Worm (Caenorhabditis elegans) whole organism, L4 larva: ENCODE results near the gene C15H9.2.

Experiments
- ceh-44 ChIP-seq: fragments of 200-800 bp; sonication (Bioruptor generic); IDR thresholded peaks from 2 replicates; pipeline ENCODE4 v1.3.6; 2022; ENCODE audit warnings: missing genetic modification reagents, missing genetic modification characterization, missing compliant biosample characterization
- ceh-62 ChIP-seq: sonication (generic microtip); optimal IDR thresholded peaks from 2 replicates; lab custom pipeline; 2017; ENCODE audit warnings: missing biosample characterization, missing genetic modification characterization
- ceh-82 ChIP-seq: sonication (generic microtip); optimal IDR thresholded peaks from 2 replicates; lab custom pipeline; 2017; ENCODE audit warnings: missing biosample characterization, missing genetic modification characterization
- daf-12 ChIP-seq: fragments of 150-350 bp; optimal IDR thresholded peaks from 2 replicates; lab custom pipeline; 2014; ENCODE audit warnings: missing biosample characterization, missing genetic modification reagents, missing genetic modification characterization
- daf-8 ChIP-seq: fragments of 200-800 bp; sonication (Bioruptor generic); IDR thresholded peaks from 2 replicates; pipeline ENCODE4 v1.3.6; 2022; ENCODE audit warnings: missing genetic modification characterization, missing compliant biosample characterization
- egl-27 ChIP-seq: sonication (generic microtip); optimal IDR thresholded peaks from 3 replicates; lab custom pipeline; 2017; ENCODE audit warnings: missing biosample characterization, missing genetic modification reagents, missing genetic modification characterization
- fkh-10 ChIP-seq: fragments of 150-350 bp; optimal IDR thresholded peaks from 2 replicates; lab custom pipeline; 2014; ENCODE audit warnings: missing biosample characterization, missing genetic modification reagents, missing genetic modification characterization
- lin-39 ChIP-seq: fragments of 150-350 bp; optimal IDR thresholded peaks from 2 replicates; lab custom pipeline; 2014; ENCODE audit warnings: missing biosample characterization, missing genetic modification reagents, missing genetic modification characterization
- mes-2 ChIP-seq: sonication (generic microtip); optimal IDR thresholded peaks from 2 replicates; lab custom pipeline; 2016; ENCODE audit warnings: missing genotype, mild to moderate bottlenecking, missing genetic modification characterization, missing compliant biosample characterization; ENCODE audit not compliant: poor library complexity, severe bottlenecking
- nhr-11 ChIP-seq: fragments of 150-350 bp; optimal IDR thresholded peaks from 2 replicates; lab custom pipeline; 2014; ENCODE audit warnings: missing biosample characterization, missing genetic modification characterization
- nhr-77 ChIP-seq: fragments of 150-350 bp; optimal IDR thresholded peaks from 2 replicates; lab custom pipeline; 2014; ENCODE audit warnings: missing biosample characterization, missing genetic modification characterization
- skn-1 ChIP-seq: fragments of 150-350 bp; optimal IDR thresholded peaks from 2 replicates; lab custom pipeline; 2014; ENCODE audit warnings: missing biosample characterization, missing genetic modification characterization
- unc-62 ChIP-seq, 3 experiments: fragments of 150-350 bp in 1 of 3; sonication (generic microtip); optimal IDR thresholded peaks in 2 of 3; peaks in 1 of 3; 1 replicate in 1 of 3; 2 replicates in 2 of 3; lab custom pipeline; 2014 to 2017; ENCODE audit warnings: missing biosample characterization in 3 of 3, missing genetic modification characterization in 3 of 3, missing genetic modification reagents in 3 of 3, missing genotype in 1 of 3

DNA sequence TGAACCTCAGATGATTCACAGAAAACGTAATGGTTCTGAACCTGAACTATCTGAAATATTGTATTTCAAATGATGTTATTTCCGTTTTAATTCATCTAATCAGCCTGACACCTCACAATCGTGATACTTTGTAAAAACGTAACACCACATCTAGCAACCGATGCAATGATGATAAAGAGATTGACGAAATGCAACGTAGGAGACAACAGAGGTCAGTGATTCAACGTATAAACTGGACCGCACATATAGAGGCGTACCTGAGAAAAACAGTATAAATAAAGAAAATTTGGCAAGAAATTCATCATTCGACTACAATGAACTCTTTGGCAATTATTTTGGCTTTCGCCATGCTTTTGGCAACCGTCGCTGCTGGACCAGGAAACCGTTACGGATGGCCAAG, 33.9 kb upstream of the C15H9.2 start, which contains the start of gene C45B2.2:
- TF ChIP-seq egl-27 (no peak), nhr-11 (tag; lab: Kevin White, UChicago) (no peak), ceh-82 (no peak), nhr-77 (no peak), fkh-10 (GFP tag; lab: Kevin White, UChicago) (no peak), daf-12 (tag; lab: Kevin White, UChicago) (no peak), ceh-62 (no peak), lin-39 (no peak), unc-62 (GFP tag; optimal IDR thresholded peaks at IDR 0.05 in 1 of 2; lab: Kevin White, UChicago) (no peak), unc-62 (tag; optimal IDR thresholded peaks at IDR 0.05; lab: Kevin White, UChicago) (no peak), skn-1 (tag; lab: Kevin White, UChicago) (no peak), ceh-44 (no peak), daf-8 (GFP tag; lab: Robert Waterston, UW) (no peak), mes-2 (tag; lab: Kevin White, UChicago) (no peak)
